Fruit fly (Drosophila melanogaster) whole organism, prepupa: ENCODE data around the gene CG42537.

Experiments
- Blimp-1 ChIP-seq: fragments of 200-800 bp; sonication (Bioruptor generic); optimal IDR thresholded peaks from 3 replicates; lab custom pipeline; 2017; ENCODE audit warnings: missing biosample characterization, missing genetic modification characterization, mild to moderate bottlenecking, moderate library complexity, missing genetic modification reagents
- CG10631 ChIP-seq: fragments of 200-800 bp; sonication (Bioruptor generic); optimal IDR thresholded peaks from 2 replicates; lab custom pipeline; 2016; ENCODE audit warnings: missing biosample characterization, missing genetic modification characterization
- CG10669 ChIP-seq: fragments of 200-800 bp; sonication (Bioruptor generic); optimal IDR thresholded peaks from 3 replicates; lab custom pipeline; 2018; ENCODE audit warnings: missing biosample characterization, mild to moderate bottlenecking, missing genetic modification characterization, moderate library complexity
- CG11762 ChIP-seq: fragments of 200-800 bp; sonication (Bioruptor generic); optimal IDR thresholded peaks from 3 replicates; lab custom pipeline; 2016; ENCODE audit warnings: missing biosample characterization, missing genetic modification characterization; ENCODE audit not compliant: insufficient read depth
- CG11902 ChIP-seq: fragments of 200-800 bp; sonication (Bioruptor generic); optimal IDR thresholded peaks from 3 replicates; lab custom pipeline; 2016; ENCODE audit warnings: missing biosample characterization, missing genetic modification characterization
- CG16779 ChIP-seq: fragments of 200-800 bp; sonication (Bioruptor generic); optimal IDR thresholded peaks from 3 replicates; lab custom pipeline; 2017; ENCODE audit warnings: missing biosample characterization, mild to moderate bottlenecking, missing genetic modification characterization
- CG3032 ChIP-seq: fragments of 200-800 bp; optimal IDR thresholded peaks from 2 replicates; lab custom pipeline; 2019; ENCODE audit warnings: missing biosample characterization, mild to moderate bottlenecking, missing genetic modification characterization, moderate library complexity
- CG31627 ChIP-seq: fragments of 200-800 bp; sonication (Bioruptor generic); optimal IDR thresholded peaks from 3 replicates; lab custom pipeline; 2016; ENCODE audit warnings: missing biosample characterization, missing genetic modification characterization
- CG34406 ChIP-seq: fragments of 200-800 bp; sonication (Bioruptor generic); optimal IDR thresholded peaks from 3 replicates; lab custom pipeline; 2016; ENCODE audit warnings: missing biosample characterization, missing genetic modification characterization
- CG4318 ChIP-seq: fragments of 200-800 bp; sonication (Bioruptor generic); optimal IDR thresholded peaks from 3 replicates; lab custom pipeline; 2017; ENCODE audit warnings: missing biosample characterization, mild to moderate bottlenecking, missing genetic modification characterization
- CG6276 ChIP-seq: fragments of 200-800 bp; sonication (Bioruptor generic); optimal IDR thresholded peaks from 2 replicates; lab custom pipeline; 2017; ENCODE audit warnings: missing biosample characterization, mild to moderate bottlenecking, missing genetic modification characterization
- CG6792 ChIP-seq: fragments of 200-800 bp; sonication (Bioruptor generic); optimal IDR thresholded peaks from 3 replicates; lab custom pipeline; 2016; ENCODE audit warnings: missing biosample characterization, missing genetic modification characterization
- CG7368 ChIP-seq: fragments of 200-800 bp; sonication (Bioruptor generic); optimal IDR thresholded peaks from 3 replicates; lab custom pipeline; 2016; ENCODE audit warnings: missing biosample characterization, missing genetic modification characterization
- CG8119 ChIP-seq: fragments of 200-800 bp; sonication (Bioruptor generic); IDR thresholded peaks from 3 replicates; pipeline ENCODE4 v1.3.6; 2022; ENCODE audit warnings: missing biosample characterization, missing genetic modification characterization
- CG8319 ChIP-seq: fragments of 200-800 bp; sonication (Bioruptor generic); optimal IDR thresholded peaks from 3 replicates; lab custom pipeline; 2016; ENCODE audit warnings: missing biosample characterization, missing genetic modification characterization
- CG9139 ChIP-seq: fragments of 200-800 bp; sonication (Bioruptor generic); optimal IDR thresholded peaks from 3 replicates; lab custom pipeline; 2017; ENCODE audit warnings: missing biosample characterization, mild to moderate bottlenecking, missing genetic modification characterization
- Eip78C ChIP-seq: fragments of 200-800 bp; sonication (Bioruptor generic); peaks from one replicate; lab custom pipeline; 2016; ENCODE audit warnings: missing biosample characterization, missing genetic modification characterization
- Ets96B ChIP-seq: fragments of 200-800 bp; optimal IDR thresholded peaks from 2 replicates; lab custom pipeline; 2019; ENCODE audit warnings: missing biosample characterization, mild to moderate bottlenecking, missing genetic modification characterization, moderate library complexity
- Gug ChIP-seq: fragments of 200-800 bp; sonication (Bioruptor generic); IDR thresholded peaks from 2 replicates; pipeline ENCODE4 v1.3.6; 2022; ENCODE audit warnings: missing biosample characterization, missing genetic modification characterization
- Hr38 ChIP-seq: sonication (Bioruptor generic); optimal IDR thresholded peaks from 2 replicates; lab custom pipeline; 2016; ENCODE audit warnings: missing biosample characterization, missing genetic modification characterization
- Hr39 ChIP-seq: fragments of 200-800 bp; sonication (Bioruptor generic); optimal IDR thresholded peaks from 2 replicates; lab custom pipeline; 2016; ENCODE audit warnings: missing biosample characterization, missing genetic modification characterization
- Hr4 ChIP-seq: fragments of 200-800 bp; sonication (Bioruptor generic); optimal IDR thresholded peaks from 3 replicates; lab custom pipeline; 2016; ENCODE audit warnings: missing biosample characterization, missing genetic modification characterization
- OdsH ChIP-seq: fragments of 200-800 bp; sonication (Bioruptor generic); optimal IDR thresholded peaks from 3 replicates; lab custom pipeline; 2016; ENCODE audit warnings: missing biosample characterization, missing genetic modification characterization
- acj6 ChIP-seq: fragments of 200-800 bp; sonication (Bioruptor generic); optimal IDR thresholded peaks from 3 replicates; lab custom pipeline; 2016; ENCODE audit warnings: missing biosample characterization, missing genetic modification characterization
- cyc ChIP-seq: fragments of 200-800 bp; sonication (Bioruptor generic); optimal IDR thresholded peaks from 3 replicates; lab custom pipeline; 2016; ENCODE audit warnings: missing biosample characterization, missing genetic modification characterization
- dsx ChIP-seq: fragments of 200-800 bp; optimal IDR thresholded peaks from 3 replicates; lab custom pipeline; 2019; ENCODE audit warnings: missing biosample characterization, mild to moderate bottlenecking, missing genetic modification characterization, moderate library complexity; ENCODE audit not compliant: poor library complexity, severe bottlenecking
- fd59A ChIP-seq: fragments of 200-800 bp; sonication (Bioruptor generic); optimal IDR thresholded peaks from 2 replicates; lab custom pipeline; 2017; ENCODE audit warnings: missing biosample characterization, mild to moderate bottlenecking, missing genetic modification characterization, missing genetic modification reagents
- fd85E ChIP-seq: fragments of 200-800 bp; sonication (Bioruptor generic); optimal IDR thresholded peaks from 3 replicates; lab custom pipeline; 2016; ENCODE audit warnings: missing biosample characterization, missing genetic modification characterization
- lz ChIP-seq: fragments of 200-800 bp; sonication (Bioruptor generic); optimal IDR thresholded peaks from 3 replicates; lab custom pipeline; 2016; ENCODE audit warnings: missing biosample characterization, missing genetic modification characterization
- net ChIP-seq: fragments of 200-800 bp; sonication (Bioruptor generic); optimal IDR thresholded peaks from 3 replicates; lab custom pipeline; 2016; ENCODE audit warnings: missing biosample characterization, missing genetic modification characterization
- salr ChIP-seq, 2 experiments: fragments of 200-800 bp; sonication (Bioruptor generic); optimal IDR thresholded peaks; 3 replicates each; lab custom pipeline; 2016 to 2018; ENCODE audit warnings: missing biosample characterization in 2 of 2, missing genetic modification characterization in 2 of 2, mild to moderate bottlenecking in 1 of 2
- spab ChIP-seq: fragments of 200-800 bp; sonication (Bioruptor generic); optimal IDR thresholded peaks from 2 replicates; lab custom pipeline; 2017; ENCODE audit warnings: missing biosample characterization, mild to moderate bottlenecking, missing genetic modification characterization, missing genetic modification reagents
- ss ChIP-seq, 2 experiments: fragments of 200-800 bp; sonication (Bioruptor generic); optimal IDR thresholded peaks; 2 replicates in 1 of 2; 3 replicates in 1 of 2; lab custom pipeline; 2017 to 2018; ENCODE audit warnings: mild to moderate bottlenecking in 2 of 2, missing biosample characterization in 2 of 2, missing genetic modification characterization in 2 of 2, moderate library complexity in 1 of 2
- vri ChIP-seq: fragments of 200-800 bp; sonication (Bioruptor generic); optimal IDR thresholded peaks from 3 replicates; lab custom pipeline; 2016; ENCODE audit warnings: missing biosample characterization, mild to moderate bottlenecking, missing genetic modification characterization

The CG42537 gene

DNA sequence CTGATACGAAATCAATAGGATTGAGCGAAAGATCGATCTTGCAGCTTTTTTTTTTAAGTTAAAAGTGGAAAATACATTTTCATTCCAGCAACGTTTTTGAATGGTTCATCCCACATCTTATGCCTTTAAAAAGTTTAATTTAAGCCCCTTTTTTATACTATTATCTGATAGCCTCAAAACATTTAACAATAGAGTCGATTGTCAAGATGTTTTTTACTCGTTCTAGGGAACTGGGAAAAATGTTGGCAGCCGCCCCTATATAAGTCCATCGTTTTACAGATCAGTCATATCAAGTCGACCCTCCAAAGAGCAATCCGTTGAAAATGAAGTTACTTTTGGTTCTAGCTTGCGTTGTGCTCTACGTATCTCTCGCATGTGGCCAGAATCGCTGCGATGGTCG, at the start of gene CG42537:
Gene CG42537, plus strand, starts transcription at position 301 of the 400 bp plus-strand sequence.
- no peak for TF ChIP-seq net (GFP tag; lab: Kevin White, UChicago)
- no peak for TF ChIP-seq dsx
- TF ChIP-seq spab: no peak
- TF ChIP-seq Eip78C (GFP tag; lab: Kevin White, UChicago): no peak
- TF ChIP-seq CG4318: no peak
- no peak for TF ChIP-seq CG6276
- no peak for TF ChIP-seq CG11902 (GFP tag; lab: Kevin White, UChicago)
- TF ChIP-seq vri (GFP tag; lab: Kevin White, UChicago): no peak
- no peak for TF ChIP-seq CG6792
- TF ChIP-seq CG3032 (tag; lab: Kevin White, UChicago): no peak
- TF ChIP-seq Ets96B: no peak
- TF ChIP-seq fd85E (GFP tag; lab: Kevin White, UChicago): no peak

DNA sequence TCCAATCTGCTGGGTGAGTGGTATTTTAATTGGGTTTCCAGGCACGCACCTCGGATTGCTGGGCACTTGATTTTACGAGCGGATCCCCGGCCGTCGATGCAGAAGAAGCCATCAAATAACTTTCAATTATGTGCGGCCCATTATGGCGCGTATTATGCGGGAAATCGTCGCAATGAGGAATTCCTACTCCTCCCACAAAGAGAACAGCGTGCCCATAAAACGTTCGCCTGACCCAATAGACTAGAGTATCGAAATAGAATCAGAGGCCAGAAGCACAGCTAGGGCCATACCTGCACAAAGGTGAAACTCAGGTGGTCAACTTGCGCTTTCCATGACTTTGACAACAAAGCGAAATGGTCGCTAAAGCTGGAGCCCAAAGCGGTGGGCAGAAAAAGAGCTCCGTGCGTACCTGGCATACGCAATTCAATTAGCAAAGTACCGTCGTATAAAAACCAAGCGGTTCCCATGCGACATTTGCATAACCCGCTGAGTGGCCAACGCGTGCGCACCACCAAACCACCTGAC, 47.8 kb upstream of the CG42537 start, which contains the start of gene Osi18:
Gene Osi18, plus strand, starts transcription at position 475 of the 525 bp plus-strand sequence.
- no peak for TF ChIP-seq CG3032 (tag; lab: Kevin White, UChicago)
- no peak for TF ChIP-seq Gug (GFP tag; lab: Robert Waterston, UW)
- no peak for TF ChIP-seq Hr4 (GFP tag; lab: Kevin White, UChicago)
- no peak for TF ChIP-seq OdsH (GFP tag; lab: Kevin White, UChicago)
- TF ChIP-seq CG10631: no peak
- TF ChIP-seq CG10669 (GFP tag; lab: Kevin White, UChicago): no peak
- TF ChIP-seq CG8319 (GFP tag; lab: Kevin White, UChicago): no peak
- no peak for TF ChIP-seq lz
- no peak for TF ChIP-seq CG6792
- no peak for TF ChIP-seq net (GFP tag; lab: Kevin White, UChicago)
- no peak for TF ChIP-seq CG16779 (tag; lab: Kevin White, UChicago)
- no peak for TF ChIP-seq CG31627 (GFP tag; lab: Kevin White, UChicago)
- TF ChIP-seq Blimp-1 (GFP tag; lab: Kevin White, UChicago): no peak
- no peak for TF ChIP-seq Hr39 (GFP tag; lab: Kevin White, UChicago)
- no peak for TF ChIP-seq salr (GFP tag; optimal IDR thresholded peaks at IDR 0.05; lab: Kevin White, UChicago)

DNA sequence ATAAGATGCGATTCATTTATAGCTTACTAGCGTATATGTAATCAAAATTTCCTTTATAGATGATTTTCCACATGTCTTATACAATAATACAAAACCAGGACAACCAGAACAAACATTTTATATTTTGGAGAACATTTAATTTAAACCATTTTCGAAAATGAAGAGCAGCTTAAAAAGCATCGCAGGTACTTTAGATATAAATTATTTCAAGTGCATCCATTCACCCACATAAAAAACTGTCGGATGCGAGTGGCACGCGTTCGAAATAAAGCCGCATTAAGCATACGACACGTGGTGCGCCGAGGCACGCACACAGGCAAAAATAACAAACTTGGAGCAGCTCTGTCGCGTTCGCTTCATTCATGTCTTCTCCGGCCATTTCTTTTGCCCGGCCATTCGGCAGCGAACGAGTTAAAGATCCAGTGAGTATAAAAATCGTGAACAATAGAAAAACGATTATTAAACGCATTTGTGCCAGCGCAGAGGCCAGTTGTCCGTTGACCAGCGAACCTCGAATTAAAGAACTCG, 42.6 kb upstream of the CG42537 start, which contains the start of gene Osi19:
Gene Osi19, plus strand, starts transcription at position 457 of the 528 bp plus-strand sequence.
- TF ChIP-seq Hr38 (GFP tag; lab: Kevin White, UChicago) (no peak), CG7368 (no peak), cyc (GFP tag; lab: Kevin White, UChicago) (no peak), CG31627 (GFP tag; lab: Kevin White, UChicago) (no peak), CG8119 (GFP tag; lab: Robert Waterston, UW) (no peak), acj6 (GFP tag; lab: Kevin White, UChicago) (no peak), CG34406 (GFP tag; lab: Kevin White, UChicago) (no peak), Hr39 (GFP tag; lab: Kevin White, UChicago) (no peak), ss (GFP tag; optimal IDR thresholded peaks at IDR 0.05; lab: Kevin White, UChicago) (no peak), fd59A (GFP tag; lab: Kevin White, UChicago) (no peak), CG9139 (GFP tag; lab: Kevin White, UChicago) (no peak), Ets96B (no peak)

DNA sequence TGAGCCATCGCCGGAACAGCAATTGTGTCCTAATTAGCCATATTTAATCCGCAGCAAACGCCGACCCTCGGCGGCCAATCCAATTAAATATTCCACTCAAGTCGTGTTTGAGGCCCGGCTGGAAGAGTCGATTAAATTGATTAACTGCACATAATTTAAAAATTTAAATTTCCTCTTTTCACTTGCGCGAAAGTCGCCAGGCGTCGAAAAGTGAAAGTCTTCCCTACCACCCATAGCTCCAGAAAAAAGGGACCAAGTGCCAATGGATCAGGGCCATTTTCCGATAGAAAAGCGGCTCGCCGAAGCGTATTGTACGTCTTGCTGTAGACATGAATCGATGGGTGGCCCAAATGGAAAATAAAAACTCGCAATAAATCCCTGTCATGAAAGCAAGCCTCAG, 40.2 kb upstream of the CG42537 start:
- TF ChIP-seq CG6792: no peak
- no peak for TF ChIP-seq CG11762 (GFP tag; lab: Kevin White, UChicago)
- TF ChIP-seq salr (GFP tag; optimal IDR thresholded peaks at IDR 0.05; lab: Kevin White, UChicago): no peak
- TF ChIP-seq Gug (GFP tag; lab: Robert Waterston, UW): no peak
- TF ChIP-seq net (GFP tag; lab: Kevin White, UChicago): no peak
- TF ChIP-seq acj6 (GFP tag; lab: Kevin White, UChicago): no peak
